Fruit fly (Drosophila melanogaster): ENCODE measurements around the gene CG7772.

DNA sequence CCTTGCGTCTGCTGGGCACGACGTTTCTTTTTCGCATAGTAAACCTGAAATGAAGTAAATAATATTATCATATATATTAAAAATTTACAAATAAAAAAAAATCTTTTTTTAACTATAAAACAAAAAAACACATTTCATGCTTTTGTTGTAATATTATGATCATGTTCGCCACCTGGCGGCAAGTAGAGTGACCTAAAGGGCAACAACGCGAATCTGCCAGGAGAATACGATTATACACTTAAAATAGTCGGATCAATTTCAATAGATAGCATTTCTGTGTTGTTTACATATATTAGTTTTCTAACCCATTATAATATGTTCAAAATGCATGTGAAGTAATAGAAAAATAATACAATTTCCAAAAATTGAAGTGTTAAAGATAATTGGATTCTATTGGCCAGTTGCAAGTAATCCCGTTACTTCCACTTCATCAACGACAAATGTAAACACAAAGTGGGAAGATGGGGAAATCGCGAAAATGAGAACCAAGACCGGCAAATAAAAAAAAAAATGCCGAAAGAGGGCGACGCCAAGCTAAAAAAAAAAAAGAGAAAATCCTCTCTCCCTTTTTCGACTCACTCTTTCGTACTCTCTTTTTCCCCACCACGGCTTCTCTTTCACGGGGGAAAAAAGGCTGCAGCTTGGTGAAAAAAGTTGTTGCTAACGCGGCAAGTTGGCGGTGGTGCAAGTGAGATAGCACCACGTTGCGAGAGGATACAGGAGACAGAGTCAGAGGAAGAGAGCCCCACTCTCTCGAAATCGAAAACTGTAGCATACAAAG lies 36.3 kb downstream of the CG7772 start:
- TF ChIP-seq CTCF (optimal IDR thresholded peaks at IDR 0.05) = peak in 1 of 2 experiments; percentile 65
- no peak for TF ChIP-seq CG8478 (optimal IDR thresholded peaks at IDR 0.05)
